Worm (Caenorhabditis elegans) whole organism, L4 larva: ENCODE measurements around the gene gst-28.

Experiments
- F44E2.7 ChIP-seq: fragments of 200-800 bp; sonication (Bioruptor generic); IDR thresholded peaks from 2 replicates; pipeline ENCODE4 v2.1.2; 2022; ENCODE audit warnings: missing genetic modification characterization, missing compliant biosample characterization
- F49E8.2 ChIP-seq: sonication (generic microtip); optimal IDR thresholded peaks from 2 replicates; lab custom pipeline; 2016; ENCODE audit warnings: missing compliant biosample characterization, mild to moderate bottlenecking, missing genetic modification characterization, borderline replicate concordance
- R02D3.7 ChIP-seq: fragments of 150-350 bp; sonication (generic microtip); optimal IDR thresholded peaks from 3 replicates; lab custom pipeline; 2014; ENCODE audit warnings: missing biosample characterization, missing genetic modification characterization
- T20F7.1 ChIP-seq: fragments of 200-800 bp; sonication (Bioruptor generic); optimal IDR thresholded peaks from 2 replicates; lab custom pipeline; 2018; ENCODE audit warnings: mild to moderate bottlenecking, missing genetic modification characterization, missing compliant biosample characterization
- T26A8.4 ChIP-seq: fragments of 200-800 bp; sonication (Bioruptor generic); IDR thresholded peaks from 2 replicates; pipeline ENCODE4 v1.3.6; 2022; ENCODE audit warnings: missing genetic modification characterization, missing compliant biosample characterization
- Y5F2A.4 ChIP-seq: fragments of 200-800 bp; sonication (Bioruptor generic); optimal IDR thresholded peaks from 2 replicates; lab custom pipeline; 2018; ENCODE audit warnings: mild to moderate bottlenecking, missing genetic modification characterization, missing compliant biosample characterization
- aha-1 ChIP-seq: fragments of 150-350 bp; peaks from one replicate; lab custom pipeline; 2014; ENCODE audit warnings: missing biosample characterization, missing genetic modification characterization
- ama-1 ChIP-seq: fragments of 150-350 bp; optimal IDR thresholded peaks from 2 replicates; lab custom pipeline; 2014; ENCODE audit warnings: inconsistent platforms, mixed read lengths
- attf-4 ChIP-seq: sonication (generic microtip); optimal IDR thresholded peaks from 3 replicates; lab custom pipeline; 2017; ENCODE audit warnings: missing biosample characterization, missing genetic modification characterization
- ceh-20 ChIP-seq: fragments of 200-800 bp; sonication (Bioruptor generic); IDR thresholded peaks from 2 replicates; pipeline ENCODE4 v1.3.6; 2022; ENCODE audit warnings: missing genetic modification reagents, missing genetic modification characterization, missing compliant biosample characterization
- ceh-28 ChIP-seq: fragments of 150-350 bp; optimal IDR thresholded peaks from 2 replicates; lab custom pipeline; 2014; ENCODE audit warnings: missing biosample characterization, missing genetic modification reagents, missing genetic modification characterization
- ceh-82 ChIP-seq: sonication (generic microtip); optimal IDR thresholded peaks from 2 replicates; lab custom pipeline; 2017; ENCODE audit warnings: missing biosample characterization, missing genetic modification characterization
- ces-1 ChIP-seq: fragments of 150-350 bp; sonication (generic microtip); optimal IDR thresholded peaks from 4 replicates; lab custom pipeline; 2014; ENCODE audit warnings: missing biosample characterization, missing genetic modification reagents, missing genetic modification characterization
- ctbp-1 ChIP-seq: fragments of 200-800 bp; sonication (Bioruptor generic); IDR thresholded peaks from 2 replicates; pipeline ENCODE4 v1.3.6; 2022; ENCODE audit warnings: missing genetic modification reagents, missing genetic modification characterization, missing compliant biosample characterization
- daf-16 ChIP-seq, 3 experiments: sonication (generic microtip); optimal IDR thresholded peaks; 2 replicates each; lab custom pipeline; 2016 to 2017; ENCODE audit warnings: missing genetic modification characterization in 3 of 3, missing genetic modification reagents in 3 of 3, mild to moderate bottlenecking in 2 of 3, missing compliant biosample characterization in 2 of 3, missing biosample characterization in 1 of 3, moderate library complexity in 1 of 3
- dmd-6 ChIP-seq: fragments of 200-800 bp; sonication (Bioruptor generic); IDR thresholded peaks from 2 replicates; pipeline ENCODE4 v1.3.6; 2022; ENCODE audit warnings: missing genetic modification reagents, missing genetic modification characterization, missing compliant biosample characterization
- duxl-1 ChIP-seq: sonication (generic microtip); optimal IDR thresholded peaks from 2 replicates; lab custom pipeline; 2016; ENCODE audit warnings: mild to moderate bottlenecking, missing genetic modification characterization, moderate library complexity, missing compliant biosample characterization; ENCODE audit not compliant: poor library complexity
- dve-1 ChIP-seq: sonication (generic microtip); optimal IDR thresholded peaks from 2 replicates; lab custom pipeline; 2017; ENCODE audit warnings: antibody characterized with exemption, mild to moderate bottlenecking, missing genetic modification characterization, missing compliant biosample characterization; ENCODE audit not compliant: insufficient read depth
- gei-8 ChIP-seq: fragments of 200-800 bp; sonication (Bioruptor generic); optimal IDR thresholded peaks from 2 replicates; lab custom pipeline; 2018; ENCODE audit warnings: mild to moderate bottlenecking, missing genetic modification characterization, missing compliant biosample characterization
- hlh-30 ChIP-seq: sonication (generic microtip); optimal IDR thresholded peaks from 2 replicates; lab custom pipeline; 2017; ENCODE audit warnings: antibody characterized with exemption, mild to moderate bottlenecking, missing genetic modification characterization, missing compliant biosample characterization; ENCODE audit not compliant: insufficient read depth
- jun-1 ChIP-seq: fragments of 150-350 bp; optimal IDR thresholded peaks from 2 replicates; lab custom pipeline; 2014; ENCODE audit warnings: missing biosample characterization, missing genetic modification reagents, missing genetic modification characterization
- lin-1 ChIP-seq: fragments of 200-800 bp; sonication (Bioruptor generic); IDR thresholded peaks from 2 replicates; pipeline ENCODE4 v1.3.6; 2022; ENCODE audit warnings: missing genetic modification reagents, missing genetic modification characterization, missing compliant biosample characterization
- lin-13 ChIP-seq: fragments of 150-350 bp; optimal IDR thresholded peaks from 2 replicates; lab custom pipeline; 2014; ENCODE audit warnings: missing biosample characterization, missing genetic modification reagents, missing genetic modification characterization
- lin-29 ChIP-seq: fragments of 200-800 bp; sonication (Bioruptor generic); IDR thresholded peaks from 2 replicates; pipeline ENCODE4 v1.3.6; 2022; ENCODE audit warnings: missing genetic modification reagents, missing genetic modification characterization, missing compliant biosample characterization
- lin-38 ChIP-seq: fragments of 200-800 bp; sonication (Bioruptor generic); IDR thresholded peaks from 2 replicates; pipeline ENCODE4 v1.3.6; 2022; ENCODE audit warnings: missing genetic modification reagents, missing genetic modification characterization, missing compliant biosample characterization
- lsy-2 ChIP-seq, 2 experiments: fragments of 150-350 bp in 1 of 2; sonication (generic microtip) in 1 of 2; optimal IDR thresholded peaks; 2 replicates each; lab custom pipeline; 2014 to 2017; ENCODE audit warnings: missing biosample characterization in 2 of 2, missing genetic modification characterization in 2 of 2
- madf-5 ChIP-seq, 2 experiments: fragments of 200-800 bp; sonication (Bioruptor generic); IDR thresholded peaks; 2 replicates each; pipeline ENCODE4 v1.3.6; 2022; ENCODE audit warnings: missing compliant biosample characterization in 2 of 2, missing genetic modification characterization in 2 of 2
- mep-1 ChIP-seq: fragments of 150-350 bp; sonication (generic microtip); optimal IDR thresholded peaks from 3 replicates; lab custom pipeline; 2014; ENCODE audit warnings: missing biosample characterization, missing genetic modification characterization
- mes-2 ChIP-seq: sonication (generic microtip); optimal IDR thresholded peaks from 2 replicates; lab custom pipeline; 2016; ENCODE audit warnings: missing genotype, mild to moderate bottlenecking, missing genetic modification characterization, missing compliant biosample characterization; ENCODE audit not compliant: poor library complexity, severe bottlenecking
- mxl-2 ChIP-seq: fragments of 200-800 bp; sonication (Bioruptor generic); conservative IDR thresholded peaks from 2 replicates; pipeline ENCODE4 v1.3.6; 2022; ENCODE audit warnings: missing genetic modification reagents, missing genetic modification characterization, missing compliant biosample characterization
- mxl-3 ChIP-seq: fragments of 200-800 bp; sonication (Bioruptor generic); optimal IDR thresholded peaks from 2 replicates; lab custom pipeline; 2018; ENCODE audit warnings: mild to moderate bottlenecking, missing genetic modification characterization, missing compliant biosample characterization
- nhr-11 ChIP-seq: fragments of 150-350 bp; optimal IDR thresholded peaks from 2 replicates; lab custom pipeline; 2014; ENCODE audit warnings: missing biosample characterization, missing genetic modification characterization
- nhr-28 ChIP-seq: fragments of 150-350 bp; optimal IDR thresholded peaks from 2 replicates; lab custom pipeline; 2014; ENCODE audit warnings: missing biosample characterization, missing genetic modification characterization
- nhr-41 ChIP-seq: fragments of 200-800 bp; sonication (Bioruptor generic); IDR thresholded peaks from 2 replicates; pipeline ENCODE4 v1.3.6; 2022; ENCODE audit warnings: missing genetic modification reagents, missing genetic modification characterization, missing compliant biosample characterization
- nhr-42 ChIP-seq: fragments of 200-800 bp; sonication (Bioruptor generic); IDR thresholded peaks from 2 replicates; pipeline ENCODE4 v1.3.6; 2022; ENCODE audit warnings: missing genetic modification characterization, missing compliant biosample characterization
- nhr-48 ChIP-seq: sonication (generic microtip); optimal IDR thresholded peaks from 2 replicates; lab custom pipeline; 2016; ENCODE audit warnings: mild to moderate bottlenecking, missing genetic modification characterization, missing compliant biosample characterization
- saeg-2 ChIP-seq: fragments of 200-800 bp; sonication (Bioruptor generic); IDR thresholded peaks from 2 replicates; pipeline ENCODE4 v1.3.6; 2022; ENCODE audit warnings: missing genetic modification reagents, missing genetic modification characterization, missing compliant biosample characterization
- sdz-12 ChIP-seq: fragments of 200-800 bp; sonication (Bioruptor generic); optimal IDR thresholded peaks from 2 replicates; lab custom pipeline; 2018; ENCODE audit warnings: mild to moderate bottlenecking, missing genetic modification characterization, missing compliant biosample characterization
- snpc-1.2 ChIP-seq: fragments of 200-800 bp; sonication (Bioruptor generic); IDR thresholded peaks from 2 replicates; pipeline ENCODE4 v1.3.6; 2022; ENCODE audit warnings: missing genetic modification reagents, missing genetic modification characterization, missing compliant biosample characterization
- tag-97 ChIP-seq: fragments of 200-800 bp; sonication (Bioruptor generic); IDR thresholded peaks from 2 replicates; pipeline ENCODE4 v1.3.6; 2022; ENCODE audit warnings: missing genetic modification characterization, missing compliant biosample characterization
- tra-1 ChIP-seq: fragments of 200-800 bp; sonication (Bioruptor generic); IDR thresholded peaks from 2 replicates; pipeline ENCODE4 v1.3.6; 2022; ENCODE audit warnings: missing genetic modification reagents, missing genetic modification characterization, missing compliant biosample characterization
- unc-130 ChIP-seq: sonication (generic microtip); optimal IDR thresholded peaks from 2 replicates; lab custom pipeline; 2016; ENCODE audit warnings: missing genetic modification reagents, missing genetic modification characterization, missing compliant biosample characterization
- unc-62 ChIP-seq, 3 experiments: fragments of 150-350 bp in 1 of 3; sonication (generic microtip); optimal IDR thresholded peaks in 2 of 3; peaks in 1 of 3; 1 replicate in 1 of 3; 2 replicates in 2 of 3; lab custom pipeline; 2014 to 2017; ENCODE audit warnings: missing biosample characterization in 3 of 3, missing genetic modification characterization in 3 of 3, missing genetic modification reagents in 3 of 3, missing genotype in 1 of 3
- vab-7 ChIP-seq: fragments of 200-800 bp; sonication (Bioruptor generic); IDR thresholded peaks from 2 replicates; pipeline ENCODE4 v1.3.6; 2022; ENCODE audit warnings: missing genetic modification reagents, missing genetic modification characterization, missing compliant biosample characterization
- zag-1 ChIP-seq: fragments of 150-350 bp; optimal IDR thresholded peaks from 2 replicates; lab custom pipeline; 2014; ENCODE audit warnings: missing biosample characterization, missing genetic modification characterization
- ztf-11 ChIP-seq: fragments of 150-350 bp; optimal IDR thresholded peaks from 2 replicates; lab custom pipeline; 2014; ENCODE audit warnings: missing biosample characterization, missing genetic modification characterization
- ztf-7 ChIP-seq: fragments of 150-350 bp; optimal IDR thresholded peaks from 2 replicates; lab custom pipeline; 2014; ENCODE audit warnings: missing biosample characterization, missing genetic modification characterization

gst-28 gene

ce11 chrII:15206234-15206633 lies 38.9 kb upstream of the gst-28 start:
- TF ChIP-seq attf-4 (tag; lab: Kevin White, UChicago) = no peak
- TF ChIP-seq sdz-12 (GFP tag; lab: Kevin White, UChicago) = no peak
- TF ChIP-seq dmd-6 (GFP tag; lab: Robert Waterston, UW) = no peak
- no peak for TF ChIP-seq ztf-11 (tag; lab: Kevin White, UChicago)
- TF ChIP-seq F49E8.2 (tag; lab: Kevin White, UChicago) = no peak
- no peak for TF ChIP-seq unc-130 (GFP tag; lab: Kevin White, UChicago)
- TF ChIP-seq jun-1 (tag; lab: Kevin White, UChicago) = no peak
- no peak for TF ChIP-seq lin-29
- no peak for TF ChIP-seq zag-1
- peak; percentile 41 for TF ChIP-seq hlh-30 (tag; lab: Kevin White, UChicago)
- no peak for TF ChIP-seq duxl-1 (tag; lab: Kevin White, UChicago)
- no peak for TF ChIP-seq lin-13 (GFP tag; lab: Kevin White, UChicago)
- 0 out of 2 replicates have a peak, but pooled peaks have one; percentile 45 for TF ChIP-seq nhr-42 (GFP tag; lab: Robert Waterston, UW)
- no peak for TF ChIP-seq nhr-48
- no peak for TF ChIP-seq F44E2.7 (GFP tag; lab: Robert Waterston, UW)
- TF ChIP-seq ceh-28 (tag; lab: Kevin White, UChicago) = no peak
- peak; percentile 57 for TF ChIP-seq lin-38 (GFP tag; lab: Robert Waterston, UW)
- TF ChIP-seq tra-1 = 0 out of 2 replicates have a peak, but pooled peaks have one; percentile 17
- no peak for TF ChIP-seq madf-5 (GFP tag; IDR thresholded peaks at IDR 0.05; lab: Robert Waterston, UW)
- TF ChIP-seq aha-1 (tag; lab: Kevin White, UChicago) = peak; percentile 3
- TF ChIP-seq, all 104 proteins: peak for 5

- TF ChIP-seq ztf-7 (tag; lab: Kevin White, UChicago) = no peak
- peak; percentile 47 for TF ChIP-seq dve-1
- TF ChIP-seq mxl-3 = peak; percentile 55
- TF ChIP-seq T26A8.4 (GFP tag; lab: Robert Waterston, UW) = 0 out of 2 replicates have a peak, but pooled peaks have one; percentile 31
- TF ChIP-seq unc-62 (GFP tag; optimal IDR thresholded peaks at IDR 0.05 in 1 of 2; lab: Kevin White, UChicago) = peak in 1 of 2 experiments; percentile 88
- no peak for TF ChIP-seq unc-62 (tag; optimal IDR thresholded peaks at IDR 0.05; lab: Kevin White, UChicago)
- TF ChIP-seq Y5F2A.4 = no peak
- peak in 1 of 2 experiments; percentile 73 for TF ChIP-seq lsy-2 (tag; optimal IDR thresholded peaks at IDR 0.05; lab: Kevin White, UChicago)
- peak; percentile 68 for TF ChIP-seq lin-29
- TF ChIP-seq nhr-28 (tag; lab: Kevin White, UChicago) = peak; percentile 54
- no peak for TF ChIP-seq ces-1
- TF ChIP-seq ceh-20 (GFP tag; lab: Robert Waterston, UW) = no peak
- peak; percentile 57; the same call in 1 of the 2 replicates for TF ChIP-seq lin-1 (GFP tag; lab: Robert Waterston, UW)
- no peak for TF ChIP-seq tag-97 (GFP tag; lab: Robert Waterston, UW)
- peak; percentile 5 for TF ChIP-seq mes-2 (tag; lab: Kevin White, UChicago)
- TF ChIP-seq daf-16 (GFP tag; optimal IDR thresholded peaks at IDR 0.05; lab: Kevin White, UChicago) = peak in 1 of 2 experiments; percentile 84
- TF ChIP-seq daf-16 (tag; optimal IDR thresholded peaks at IDR 0.05; lab: Kevin White, UChicago) = no peak
- TF ChIP-seq R02D3.7 (tag; lab: Kevin White, UChicago) = no peak
- TF ChIP-seq dmd-6 (GFP tag; lab: Robert Waterston, UW) = peak; percentile 68
- no peak for TF ChIP-seq lin-38 (GFP tag; lab: Robert Waterston, UW)
- TF ChIP-seq nhr-48 = peak; percentile 73
- no peak for TF ChIP-seq nhr-41 (GFP tag; lab: Robert Waterston, UW)
- TF ChIP-seq ama-1 (lab: Kevin White, UChicago) = peak; percentile 14
- TF ChIP-seq lin-13 (GFP tag; lab: Kevin White, UChicago) = no peak
- TF ChIP-seq saeg-2 = no peak
- TF ChIP-seq ceh-82 (tag; lab: Kevin White, UChicago) = no peak
- no peak for TF ChIP-seq T20F7.1 (GFP tag; lab: Kevin White, UChicago)
- TF ChIP-seq snpc-1.2 (GFP tag; lab: Robert Waterston, UW) = no peak
- TF ChIP-seq ctbp-1 (GFP tag; lab: Robert Waterston, UW) = peak; percentile 52; the same call in 1 of the 2 replicates
- peak; percentile 65 for TF ChIP-seq mep-1 (tag; lab: Kevin White, UChicago)
- no peak for TF ChIP-seq aha-1 (tag; lab: Kevin White, UChicago)
- TF ChIP-seq vab-7 (GFP tag; lab: Robert Waterston, UW) = no peak
- TF ChIP-seq gei-8 = no peak
- 0 out of 2 replicates have a peak, but pooled peaks have one; percentile 34 for TF ChIP-seq tra-1
- 0 out of 2 replicates have a peak, but pooled peaks have one; percentile 45 for TF ChIP-seq mxl-2 (GFP tag; lab: Robert Waterston, UW)
- peak; percentile 37 for TF ChIP-seq nhr-11 (tag; lab: Kevin White, UChicago)
Observed at ce11 chrII:15205346-15205745, 38.0 kb upstream of the gst-28 start.
